Worm (Caenorhabditis elegans) whole organism, L2 larva: ENCODE data around the gene rps-3.

Experiments
- R02D3.7 ChIP-seq: fragments of 150-350 bp; optimal IDR thresholded peaks from 2 replicates; lab custom pipeline; 2014; ENCODE audit warnings: missing biosample characterization, missing genetic modification characterization
- Y55F3AM.14 ChIP-seq: fragments of 200-800 bp; sonication (Bioruptor generic); optimal IDR thresholded peaks from 2 replicates; lab custom pipeline; 2018; ENCODE audit warnings: mild to moderate bottlenecking, missing genetic modification characterization, missing compliant biosample characterization
- ama-1 ChIP-seq: fragments of 150-350 bp; optimal IDR thresholded peaks from 2 replicates; lab custom pipeline; 2018; ENCODE audit warnings: inconsistent platforms
- elt-1 ChIP-seq: fragments of 150-350 bp; optimal IDR thresholded peaks from 2 replicates; lab custom pipeline; 2014; ENCODE audit warnings: missing biosample characterization, missing genetic modification characterization
- lin-13 ChIP-seq: fragments of 150-350 bp; optimal IDR thresholded peaks from 2 replicates; lab custom pipeline; 2014; ENCODE audit warnings: missing biosample characterization, missing genetic modification reagents, missing genetic modification characterization
- nhr-11 ChIP-seq: fragments of 150-350 bp; optimal IDR thresholded peaks from 2 replicates; lab custom pipeline; 2014; ENCODE audit warnings: missing biosample characterization, missing genetic modification characterization
- nhr-21 ChIP-seq: fragments of 150-350 bp; optimal IDR thresholded peaks from 2 replicates; lab custom pipeline; 2014; ENCODE audit warnings: missing biosample characterization, missing genetic modification characterization
- nhr-23 ChIP-seq: fragments of 150-350 bp; optimal IDR thresholded peaks from 2 replicates; lab custom pipeline; 2014; ENCODE audit warnings: missing biosample characterization, missing genetic modification reagents, missing genetic modification characterization
- nhr-237 ChIP-seq: fragments of 150-350 bp; optimal IDR thresholded peaks from 2 replicates; lab custom pipeline; 2014; ENCODE audit warnings: missing biosample characterization, missing genetic modification characterization
- nhr-6 ChIP-seq: fragments of 150-350 bp; optimal IDR thresholded peaks from 2 replicates; lab custom pipeline; 2014; ENCODE audit warnings: missing biosample characterization, missing genetic modification characterization
- unc-62 ChIP-seq: fragments of 150-350 bp; optimal IDR thresholded peaks from 2 replicates; lab custom pipeline; 2014; ENCODE audit warnings: missing biosample characterization, missing genetic modification reagents, missing genetic modification characterization
- ztf-1 ChIP-seq: fragments of 200-800 bp; sonication (Bioruptor generic); conservative IDR thresholded peaks from 2 replicates; pipeline ENCODE4 v1.3.6; 2022; ENCODE audit warnings: missing genetic modification characterization, missing compliant biosample characterization

- no peak for TF ChIP-seq Y55F3AM.14 (GFP tag; lab: Kevin White, UChicago)
- TF ChIP-seq nhr-21: peak; percentile 20
- TF ChIP-seq nhr-237: no peak
- TF ChIP-seq R02D3.7 (tag; lab: Kevin White, UChicago): no peak
- TF ChIP-seq ama-1: peak; percentile 27
- TF ChIP-seq unc-62 (GFP tag; lab: Kevin White, UChicago): no peak
- no peak for TF ChIP-seq nhr-11 (tag; lab: Kevin White, UChicago)
- TF ChIP-seq elt-1 (tag; lab: Kevin White, UChicago): no peak
- peak; percentile 45 for TF ChIP-seq lin-13 (GFP tag; lab: Kevin White, UChicago)
- TF ChIP-seq nhr-6 (tag; lab: Kevin White, UChicago): no peak
- no peak for TF ChIP-seq nhr-23 (tag; lab: Kevin White, UChicago)
- TF ChIP-seq ztf-1 (GFP tag; lab: Robert Waterston, UW): no peak
These were observed 8.0 kb upstream of the rps-3 start, which contains the start of the genes C23G10.7 and rpn-2 for ce11 chrIII:6198378-6199234.
